Worm (Caenorhabditis elegans) whole organism, young adult: ENCODE data around the gene lron-4.

ENCODE experiments used
- B0035.1 ChIP-seq: sonication (generic microtip); optimal IDR thresholded peaks from 2 replicates; lab custom pipeline; 2016; ENCODE audit warnings: missing genetic modification characterization, mild to moderate bottlenecking, missing compliant biosample characterization, missing genotype, missing genetic modification reagents
- C06A6.2 ChIP-seq: fragments of 200-800 bp; sonication (Bioruptor generic); conservative IDR thresholded peaks from 2 replicates; pipeline ENCODE4 v1.3.6; 2022; ENCODE audit warnings: missing genetic modification characterization, missing compliant biosample characterization
- F22D6.2 ChIP-seq: sonication (generic microtip); optimal IDR thresholded peaks from 2 replicates; lab custom pipeline; 2016; ENCODE audit warnings: mild to moderate bottlenecking, missing genetic modification characterization, missing compliant biosample characterization
- F33H1.4 ChIP-seq: fragments of 200-800 bp; sonication (Bioruptor generic); IDR thresholded peaks from 2 replicates; pipeline ENCODE4 v1.3.6; 2022; ENCODE audit warnings: missing genetic modification reagents, missing genetic modification characterization, missing compliant biosample characterization
- F55B11.4 ChIP-seq: sonication (generic microtip); optimal IDR thresholded peaks from 2 replicates; lab custom pipeline; 2016; ENCODE audit warnings: missing compliant biosample characterization, missing genetic modification characterization, borderline replicate concordance; ENCODE audit not compliant: insufficient read depth
- K12H6.12 ChIP-seq: fragments of 200-800 bp; sonication (Bioruptor generic); optimal IDR thresholded peaks from 2 replicates; lab custom pipeline; 2018; ENCODE audit warnings: mild to moderate bottlenecking, missing genetic modification characterization, missing compliant biosample characterization
- Y56A3A.18 ChIP-seq: fragments of 200-800 bp; sonication (Bioruptor generic); IDR thresholded peaks from 2 replicates; pipeline ENCODE4 v1.3.6; 2022; ENCODE audit warnings: missing genetic modification reagents, missing genetic modification characterization, missing compliant biosample characterization
- Y67H2A.10 ChIP-seq: fragments of 200-800 bp; sonication (Bioruptor generic); conservative IDR thresholded peaks from 2 replicates; pipeline ENCODE4 v1.3.6; 2022; ENCODE audit warnings: missing genetic modification reagents, missing genetic modification characterization, missing compliant biosample characterization
- Y95B8A.8 ChIP-seq: fragments of 200-800 bp; sonication (Bioruptor generic); IDR thresholded peaks from 2 replicates; pipeline ENCODE4 v1.3.6; 2022; ENCODE audit warnings: missing genetic modification reagents, missing genetic modification characterization, missing compliant biosample characterization
- akir-1 ChIP-seq: fragments of 200-800 bp; sonication (Bioruptor generic); optimal IDR thresholded peaks from 2 replicates; lab custom pipeline; 2018; ENCODE audit warnings: mild to moderate bottlenecking, missing genetic modification characterization, moderate library complexity, missing compliant biosample characterization
- bed-1 ChIP-seq: fragments of 200-800 bp; sonication (Bioruptor generic); IDR thresholded peaks from 2 replicates; pipeline ENCODE4 v1.3.6; 2022; ENCODE audit warnings: missing genetic modification reagents, missing genetic modification characterization, missing compliant biosample characterization
- cebp-1 ChIP-seq, 2 experiments: fragments of 200-800 bp in 1 of 2; sonication (Bioruptor generic) in 1 of 2; sonication (generic microtip) in 1 of 2; IDR thresholded peaks in 1 of 2; optimal IDR thresholded peaks in 1 of 2; 2 replicates each; pipeline versions ENCODE4 v1.3.6 to Lab custom; 2017 to 2022; ENCODE audit warnings: missing compliant biosample characterization in 2 of 2, missing genetic modification characterization in 2 of 2, mild to moderate bottlenecking in 1 of 2, missing genetic modification reagents in 1 of 2, moderate library complexity in 1 of 2
- ceh-100 ChIP-seq: fragments of 200-800 bp; sonication (Bioruptor generic); IDR thresholded peaks from 2 replicates; pipeline ENCODE4 v1.3.6; 2022; ENCODE audit warnings: missing genetic modification reagents, missing genetic modification characterization, missing compliant biosample characterization
- ceh-58 ChIP-seq: fragments of 200-800 bp; sonication (Bioruptor generic); IDR thresholded peaks from 2 replicates; pipeline ENCODE4 v1.3.6; 2022; ENCODE audit warnings: missing genetic modification characterization, missing compliant biosample characterization
- ceh-79 ChIP-seq: sonication (generic microtip); optimal IDR thresholded peaks from 2 replicates; lab custom pipeline; 2017; ENCODE audit warnings: mild to moderate bottlenecking, missing genetic modification characterization, missing compliant biosample characterization
- ceh-91 ChIP-seq: fragments of 200-800 bp; sonication (Bioruptor generic); IDR thresholded peaks from 2 replicates; pipeline ENCODE4 v1.3.6; 2022; ENCODE audit warnings: missing genetic modification reagents, missing genetic modification characterization, missing compliant biosample characterization
- dpl-1 ChIP-seq: fragments of 150-350 bp; optimal IDR thresholded peaks from 2 replicates; lab custom pipeline; 2014; ENCODE audit warnings: missing biosample characterization, missing genetic modification reagents, missing genetic modification characterization
- egl-18 ChIP-seq: fragments of 200-800 bp; sonication (Bioruptor generic); IDR thresholded peaks from 2 replicates; pipeline ENCODE4 v1.3.6; 2022; ENCODE audit warnings: missing genetic modification reagents, missing genetic modification characterization, missing compliant biosample characterization
- egl-44 ChIP-seq: fragments of 200-800 bp; sonication (Bioruptor generic); IDR thresholded peaks from 2 replicates; pipeline ENCODE4 v1.3.6; 2022; ENCODE audit warnings: missing genetic modification reagents, missing genetic modification characterization, missing compliant biosample characterization
- gei-17 ChIP-seq: fragments of 200-800 bp; sonication (Bioruptor generic); optimal IDR thresholded peaks from 2 replicates; lab custom pipeline; 2018; ENCODE audit warnings: mild to moderate bottlenecking, missing genetic modification characterization, missing compliant biosample characterization
- hlh-26 ChIP-seq: fragments of 200-800 bp; sonication (Bioruptor generic); conservative IDR thresholded peaks from 2 replicates; pipeline ENCODE4 v1.3.6; 2022; ENCODE audit warnings: missing genetic modification reagents, missing genetic modification characterization, missing compliant biosample characterization
- hmg-20 ChIP-seq: fragments of 200-800 bp; sonication (Bioruptor generic); IDR thresholded peaks from 2 replicates; pipeline ENCODE4 v1.3.6; 2022; ENCODE audit warnings: missing genetic modification reagents, missing genetic modification characterization, missing compliant biosample characterization
- lag-1 ChIP-seq: fragments of 200-800 bp; sonication (Bioruptor generic); IDR thresholded peaks from 2 replicates; pipeline ENCODE4 v1.3.6; 2022; ENCODE audit warnings: missing genetic modification reagents, missing genetic modification characterization, missing compliant biosample characterization
- lin-40 ChIP-seq: sonication (generic microtip); optimal IDR thresholded peaks from 2 replicates; lab custom pipeline; 2016; ENCODE audit warnings: missing genetic modification characterization, mild to moderate bottlenecking, missing compliant biosample characterization, missing genotype, missing genetic modification reagents
- madf-6 ChIP-seq: fragments of 200-800 bp; sonication (Bioruptor generic); IDR thresholded peaks from 2 replicates; pipeline ENCODE4 v1.3.6; 2022; ENCODE audit warnings: missing genetic modification reagents, missing genetic modification characterization, missing compliant biosample characterization
- madf-8 ChIP-seq: fragments of 200-800 bp; sonication (Bioruptor generic); conservative IDR thresholded peaks from 2 replicates; pipeline ENCODE4 v1.3.6; 2022; ENCODE audit warnings: missing genetic modification reagents, missing genetic modification characterization, missing compliant biosample characterization
- mel-28 ChIP-seq: sonication (generic microtip); optimal IDR thresholded peaks from 2 replicates; lab custom pipeline; 2016; ENCODE audit warnings: borderline replicate concordance, mild to moderate bottlenecking, missing genetic modification characterization, missing compliant biosample characterization
- mxl-1 ChIP-seq: sonication (generic microtip); optimal IDR thresholded peaks from 2 replicates; lab custom pipeline; 2016; ENCODE audit warnings: missing genetic modification characterization, missing compliant biosample characterization
- nfya-1 ChIP-seq: sonication (generic microtip); optimal IDR thresholded peaks from 2 replicates; lab custom pipeline; 2017; ENCODE audit warnings: antibody characterized with exemption, missing compliant biosample characterization, missing genetic modification characterization, borderline replicate concordance; ENCODE audit not compliant: insufficient read depth
- nhr-27 ChIP-seq: fragments of 200-800 bp; sonication (Bioruptor generic); optimal IDR thresholded peaks from 2 replicates; lab custom pipeline; 2018; ENCODE audit warnings: mild to moderate bottlenecking, missing genetic modification characterization, moderate library complexity, missing compliant biosample characterization
- nhr-80 ChIP-seq: sonication (generic microtip); optimal IDR thresholded peaks from 2 replicates; lab custom pipeline; 2016; ENCODE audit warnings: missing genetic modification characterization, missing compliant biosample characterization
- nhr-90 ChIP-seq: sonication (generic microtip); optimal IDR thresholded peaks from 2 replicates; lab custom pipeline; 2016; ENCODE audit warnings: missing genotype, mild to moderate bottlenecking, missing genetic modification characterization, missing compliant biosample characterization
- snpc-1.1 ChIP-seq: sonication (generic microtip); optimal IDR thresholded peaks from 2 replicates; lab custom pipeline; 2017; ENCODE audit warnings: missing genetic modification characterization, mild to moderate bottlenecking, missing compliant biosample characterization, antibody characterized with exemption, moderate library complexity, missing genotype, missing genetic modification reagents; ENCODE audit not compliant: insufficient read depth
- tlf-1 ChIP-seq: fragments of 200-800 bp; sonication (Bioruptor generic); optimal IDR thresholded peaks from 2 replicates; lab custom pipeline; 2018; ENCODE audit warnings: mild to moderate bottlenecking, missing genetic modification characterization, missing compliant biosample characterization
- unc-62 ChIP-seq: fragments of 150-350 bp; optimal IDR thresholded peaks from 2 replicates; lab custom pipeline; 2014; ENCODE audit warnings: missing biosample characterization, missing genetic modification reagents, missing genetic modification characterization
- zfh-2 ChIP-seq: fragments of 200-800 bp; sonication (Bioruptor generic); conservative IDR thresholded peaks from 2 replicates; pipeline ENCODE4 v1.3.6; 2022; ENCODE audit warnings: missing genetic modification reagents, missing genetic modification characterization, missing compliant biosample characterization
- ztf-18 ChIP-seq: sonication (generic microtip); optimal IDR thresholded peaks from 2 replicates; lab custom pipeline; 2016; ENCODE audit warnings: missing genotype, mild to moderate bottlenecking, missing genetic modification characterization, missing compliant biosample characterization
- ztf-22 ChIP-seq: fragments of 200-800 bp; sonication (Bioruptor generic); optimal IDR thresholded peaks from 2 replicates; lab custom pipeline; 2018; ENCODE audit warnings: mild to moderate bottlenecking, missing genetic modification characterization, moderate library complexity, missing compliant biosample characterization
- ztf-25 ChIP-seq: fragments of 200-800 bp; sonication (Bioruptor generic); IDR thresholded peaks from 2 replicates; pipeline ENCODE4 v1.3.6; 2022; ENCODE audit warnings: missing genetic modification reagents, missing genetic modification characterization, missing compliant biosample characterization
- ztf-6 ChIP-seq: fragments of 200-800 bp; sonication (Bioruptor generic); IDR thresholded peaks from 2 replicates; pipeline ENCODE4 v1.3.6; 2022; ENCODE audit warnings: missing genetic modification reagents, missing genetic modification characterization, missing compliant biosample characterization

Gene lron-4

ce11 chrII:8102041-8102440 lies 9.9 kb downstream of the lron-4 start, which contains the start of gene sre-2:
sre-2 (minus strand) TSS chrII:8102141.
- TF ChIP-seq F22D6.2 (tag; lab: Kevin White, UChicago), result no peak
- TF ChIP-seq hlh-26 (GFP tag; lab: Robert Waterston, UW), result no peak
- TF ChIP-seq F33H1.4 (GFP tag; lab: Robert Waterston, UW), result no peak
- no peak for TF ChIP-seq madf-8 (GFP tag; lab: Robert Waterston, UW)
- no peak for TF ChIP-seq ceh-100 (GFP tag; lab: Robert Waterston, UW)
- no peak for TF ChIP-seq ceh-91
- no peak for TF ChIP-seq zfh-2 (GFP tag; lab: Robert Waterston, UW)
- TF ChIP-seq nfya-1, result no peak
- no peak for TF ChIP-seq tlf-1 (GFP tag; lab: Kevin White, UChicago)
- TF ChIP-seq egl-18, result no peak
- TF ChIP-seq unc-62 (GFP tag; lab: Kevin White, UChicago), result no peak
- no peak for TF ChIP-seq dpl-1 (GFP tag; lab: Kevin White, UChicago)
- no peak for TF ChIP-seq madf-6 (GFP tag; lab: Robert Waterston, UW)
- TF ChIP-seq lin-40, result no peak
- TF ChIP-seq lag-1 (GFP tag; lab: Robert Waterston, UW), result no peak
- no peak for TF ChIP-seq cebp-1 (GFP tag; IDR thresholded peaks at IDR 0.05; lab: Robert Waterston, UW)
- no peak for TF ChIP-seq cebp-1 (tag; optimal IDR thresholded peaks at IDR 0.05; lab: Kevin White, UChicago)
- no peak for TF ChIP-seq nhr-80
- no peak for TF ChIP-seq Y56A3A.18 (GFP tag; lab: Robert Waterston, UW)
- TF ChIP-seq Y95B8A.8 (GFP tag; lab: Robert Waterston, UW), result no peak

- no peak for TF ChIP-seq zfh-2 (GFP tag; lab: Robert Waterston, UW)
- TF ChIP-seq ceh-58, result no peak
- TF ChIP-seq bed-1, result no peak
- no peak for TF ChIP-seq hmg-20 (GFP tag; lab: Robert Waterston, UW)
- no peak for TF ChIP-seq ceh-79 (tag; lab: Kevin White, UChicago)
- no peak for TF ChIP-seq gei-17 (GFP tag; lab: Kevin White, UChicago)
- no peak for TF ChIP-seq madf-8 (GFP tag; lab: Robert Waterston, UW)
- no peak for TF ChIP-seq mel-28 (tag; lab: Kevin White, UChicago)
- no peak for TF ChIP-seq egl-44 (GFP tag; lab: Robert Waterston, UW)
- no peak for TF ChIP-seq akir-1 (GFP tag; lab: Kevin White, UChicago)
- TF ChIP-seq B0035.1, result no peak
- TF ChIP-seq ztf-25 (GFP tag; lab: Robert Waterston, UW), result no peak
- no peak for TF ChIP-seq K12H6.12
- no peak for TF ChIP-seq mxl-1
- TF ChIP-seq Y67H2A.10 (GFP tag; lab: Robert Waterston, UW), result no peak
Observed at ce11 chrII:8099212-8099784, 12.7 kb downstream of the lron-4 start.

ce11 chrII:8093914-8094313 lies 18.0 kb downstream of the lron-4 start:
- no peak for TF ChIP-seq nhr-27

- no peak for TF ChIP-seq snpc-1.1 (tag; lab: Kevin White, UChicago)
- no peak for TF ChIP-seq nhr-90
- TF ChIP-seq ztf-6 (GFP tag; lab: Robert Waterston, UW), result no peak
- no peak for TF ChIP-seq ztf-22 (GFP tag; lab: Kevin White, UChicago)
- TF ChIP-seq F55B11.4, result no peak
- TF ChIP-seq ztf-18, result no peak
- no peak for TF ChIP-seq C06A6.2
Observed at ce11 chrII:8093283-8093682, 18.7 kb downstream of the lron-4 start.
